Worm (Caenorhabditis elegans): ENCODE results near the gene M05D6.2.
A peak's percentile ranks its signal among the peaks of the same experiment; 100 is the strongest.

M05D6.2 gene

DNA sequence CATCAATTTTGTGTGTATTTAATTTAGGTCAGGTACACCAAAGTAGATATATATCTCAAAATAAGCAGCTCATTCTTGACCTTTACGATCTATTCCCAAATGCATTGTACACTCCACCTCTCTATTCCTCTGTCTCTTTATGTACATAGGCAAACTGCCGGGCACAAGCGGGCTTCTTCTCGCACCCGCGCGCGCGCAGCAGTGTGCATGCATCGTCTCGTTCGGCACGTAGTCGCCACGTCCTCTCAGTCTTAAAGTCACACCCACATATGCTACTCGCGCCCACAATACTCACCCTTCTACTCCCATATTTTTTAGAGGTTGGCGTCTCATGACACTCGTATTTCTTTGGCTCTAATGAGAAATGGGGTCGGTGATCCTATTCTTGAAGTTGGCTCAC lies 16.5 kb upstream of the M05D6.2 start:
- TF ChIP-seq pha-4 (tag; optimal IDR thresholded peaks at IDR 0.05) (peak; percentile 60), sptf-1 (tag; optimal IDR thresholded peaks at IDR 0.05) (no peak), nhr-76 (tag; optimal IDR thresholded peaks at IDR 0.05) (no peak), hlh-1 (tag; optimal IDR thresholded peaks at IDR 0.05) (no peak), sem-2 (GFP tag; optimal IDR thresholded peaks at IDR 0.05) (no peak)

DNA sequence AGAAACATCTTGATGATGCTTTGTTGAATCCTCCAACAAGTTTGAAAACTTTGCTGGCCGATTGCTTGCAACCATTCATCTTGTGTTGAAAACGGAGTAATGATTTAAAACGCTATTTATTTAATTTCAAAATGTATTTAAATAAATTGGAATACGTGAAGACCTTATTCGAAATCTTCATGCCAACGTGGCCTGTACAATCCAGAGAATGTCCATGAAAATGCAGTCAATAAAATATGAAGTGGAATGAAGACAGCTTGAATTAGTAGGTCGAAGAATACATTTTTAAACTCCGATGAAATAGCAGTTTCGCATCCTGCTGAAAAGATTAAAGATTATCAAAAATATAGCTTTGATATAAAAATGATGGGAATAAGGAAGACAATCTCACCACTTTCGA lies 13.4 kb upstream of the M05D6.2 start, which contains the start of gene F22B5.5:
TSS of gene F22B5.5 (minus strand) at position 101 of the 400 bp plus-strand sequence.
- TF ChIP-seq cnd-1 (tag; optimal IDR thresholded peaks at IDR 0.05) = no peak
- TF ChIP-seq drap-1 (GFP tag; optimal IDR thresholded peaks at IDR 0.05) = no peak

DNA sequence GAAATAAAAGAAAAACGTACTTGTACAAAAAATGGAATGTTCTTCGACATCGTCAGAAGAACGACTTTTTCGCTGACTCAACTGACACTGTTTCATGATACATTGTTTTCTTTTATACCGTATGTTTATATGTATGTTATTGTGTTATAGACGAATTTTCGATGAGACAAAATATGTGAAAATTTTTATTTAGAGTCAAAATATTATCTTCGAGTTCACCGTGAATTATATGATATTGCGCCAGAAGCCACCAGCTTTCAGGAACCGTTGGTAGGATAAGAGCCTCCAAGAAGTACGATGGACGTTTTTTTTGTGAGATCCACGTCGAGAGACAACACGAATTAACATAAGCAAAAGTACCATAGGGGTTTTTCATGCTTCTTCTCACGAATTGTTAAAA lies 11.8 kb upstream of the M05D6.2 start, which contains the start of gene F22B5.6:
TSS of gene F22B5.6 (minus strand) at position 101 of the 400 bp plus-strand sequence.
- TF ChIP-seq tbx-8 (GFP tag; optimal IDR thresholded peaks at IDR 0.05) = no peak
- no peak for TF ChIP-seq sem-2 (GFP tag; optimal IDR thresholded peaks at IDR 0.05)
- no peak for TF ChIP-seq nhr-76 (tag; optimal IDR thresholded peaks at IDR 0.05)
- no peak for TF ChIP-seq pha-4 (tag; optimal IDR thresholded peaks at IDR 0.05)
- TF ChIP-seq hlh-1 (tag; optimal IDR thresholded peaks at IDR 0.05) = no peak
- TF ChIP-seq lsy-2 (tag; optimal IDR thresholded peaks at IDR 0.05) = no peak
- no peak for TF ChIP-seq ceh-43 (GFP tag; optimal IDR thresholded peaks at IDR 0.05)
- no peak for TF ChIP-seq unc-39 (tag; optimal IDR thresholded peaks at IDR 0.05)
- no peak for TF ChIP-seq nhr-237 (tag; optimal IDR thresholded peaks at IDR 0.05)

DNA sequence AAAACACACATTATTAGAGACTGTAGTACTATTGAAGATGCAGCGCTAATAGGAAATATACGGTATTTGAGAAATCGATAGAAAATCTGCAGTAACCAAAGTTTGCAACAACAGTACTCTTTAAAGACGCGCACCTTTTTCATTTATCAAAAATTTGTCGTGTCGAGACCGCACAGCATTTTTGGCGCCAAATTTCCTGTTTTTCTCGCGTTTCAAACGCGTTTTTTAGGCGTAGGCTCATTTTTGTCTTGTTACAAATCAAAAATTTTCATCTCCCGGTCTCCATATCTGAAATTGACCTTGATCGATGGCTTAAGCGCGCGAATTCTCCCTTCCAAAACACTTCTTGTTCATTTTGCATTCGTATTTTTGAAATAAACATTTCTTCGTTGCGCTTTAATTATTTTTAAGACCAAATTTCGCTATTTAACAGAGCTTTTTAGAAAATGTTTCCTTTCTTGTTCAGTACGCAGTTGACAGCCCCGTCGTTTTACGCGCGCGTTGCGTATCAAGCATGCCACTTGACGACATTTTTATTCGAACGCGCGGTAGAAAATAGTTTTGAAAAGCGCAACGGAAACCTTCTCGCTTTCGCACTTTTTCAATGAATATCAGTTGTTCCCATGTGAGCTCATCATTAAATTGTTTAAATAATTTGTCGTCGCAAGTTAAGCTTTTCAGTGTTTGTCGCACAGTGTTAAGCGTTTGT lies 11.1 kb upstream of the M05D6.2 start:
- TF ChIP-seq nhr-2 (tag; optimal IDR thresholded peaks at IDR 0.05) = no peak
- no peak for TF ChIP-seq lin-32 (GFP tag; optimal IDR thresholded peaks at IDR 0.05)
- no peak for TF ChIP-seq blmp-1 (tag; optimal IDR thresholded peaks at IDR 0.05)
- TF ChIP-seq pha-4 (tag; optimal IDR thresholded peaks at IDR 0.05) = no peak
- peak; percentile 0 for TF ChIP-seq lin-13 (tag; optimal IDR thresholded peaks at IDR 0.05)
- no peak for TF ChIP-seq mls-2 (tag; optimal IDR thresholded peaks at IDR 0.05)
- TF ChIP-seq ceh-43 (GFP tag; optimal IDR thresholded peaks at IDR 0.05) = no peak
- TF ChIP-seq hlh-1 (tag; optimal IDR thresholded peaks at IDR 0.05) = peak; percentile 1

DNA sequence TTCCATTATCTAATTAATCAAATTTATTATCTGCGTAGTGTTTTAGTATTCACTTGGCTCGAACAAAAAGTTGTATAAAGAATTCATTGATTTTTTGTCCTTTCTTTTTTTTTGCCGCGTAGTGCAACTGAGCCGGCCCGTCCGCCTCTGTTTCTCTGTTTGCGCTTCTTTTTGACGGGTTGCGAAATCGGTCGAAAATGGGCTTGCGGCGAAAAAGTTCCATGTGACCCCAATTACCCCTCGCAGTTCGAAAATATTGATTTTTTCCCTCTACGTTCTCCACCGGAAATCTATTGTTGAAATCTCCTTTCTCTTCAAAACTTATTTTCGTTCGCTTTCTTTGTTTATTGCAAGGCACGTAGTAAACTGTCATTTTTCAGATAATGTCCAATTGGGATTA lies 10.5 kb upstream of the M05D6.2 start, which contains the start of gene zyg-9:
TSS of gene zyg-9 (plus strand) at position 381 of the 400 bp plus-strand sequence.
- TF ChIP-seq zip-8 (tag; optimal IDR thresholded peaks at IDR 0.05) = no peak
- TF ChIP-seq ceh-39 (tag; optimal IDR thresholded peaks at IDR 0.05) = no peak
- no peak for TF ChIP-seq bed-3 (GFP tag; optimal IDR thresholded peaks at IDR 0.05)
- TF ChIP-seq nhr-28 (tag; optimal IDR thresholded peaks at IDR 0.05) = no peak
- TF ChIP-seq mls-2 (tag; optimal IDR thresholded peaks at IDR 0.05) = no peak
- no peak for TF ChIP-seq flh-1 (GFP tag; optimal IDR thresholded peaks at IDR 0.05)
- TF ChIP-seq mab-5 (tag; optimal IDR thresholded peaks at IDR 0.05) = no peak
- no peak for TF ChIP-seq sem-2 (GFP tag; optimal IDR thresholded peaks at IDR 0.05)
- no peak for TF ChIP-seq unc-120 (tag; optimal IDR thresholded peaks at IDR 0.05; ENCODE audit: poor library complexity, severe bottlenecking)
- no peak for TF ChIP-seq ztf-11 (tag; optimal IDR thresholded peaks at IDR 0.05)
- TF ChIP-seq unc-39 (tag; optimal IDR thresholded peaks at IDR 0.05) = no peak
- no peak for TF ChIP-seq blmp-1 (tag; optimal IDR thresholded peaks at IDR 0.05)
- TF ChIP-seq ceh-43 (GFP tag; optimal IDR thresholded peaks at IDR 0.05) = no peak
- no peak for TF ChIP-seq mep-1 (tag; optimal IDR thresholded peaks at IDR 0.05)
- TF ChIP-seq drap-1 (GFP tag; optimal IDR thresholded peaks at IDR 0.05) = no peak
- TF ChIP-seq elt-3 (tag; optimal IDR thresholded peaks at IDR 0.05) = no peak
- TF ChIP-seq nhr-237 (tag; optimal IDR thresholded peaks at IDR 0.05) = no peak

DNA sequence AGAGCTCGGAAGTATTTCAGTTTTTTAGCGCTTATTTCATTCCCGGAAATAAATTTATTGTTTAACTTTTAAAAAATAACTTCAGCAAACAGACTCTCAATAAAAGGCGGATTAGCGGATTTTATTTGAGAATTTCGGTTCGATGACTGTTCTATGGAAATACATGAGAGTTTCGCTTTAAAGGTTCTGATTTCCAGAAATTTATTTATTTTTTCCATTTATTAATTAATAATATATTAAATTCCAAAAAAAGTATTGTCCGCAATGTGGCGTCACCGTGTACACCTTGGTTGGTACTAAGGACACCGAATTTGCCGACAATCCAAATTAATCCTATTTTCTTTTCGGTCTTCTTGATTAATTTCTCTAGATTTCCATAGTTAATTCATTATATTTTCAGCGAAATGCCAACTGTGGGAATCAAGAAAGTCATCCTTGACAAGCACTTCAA lies 3.4 kb upstream of the M05D6.2 start, which contains the start of gene fars-3:
TSS of gene fars-3 (plus strand) at position 401 of the 451 bp plus-strand sequence.
- TF ChIP-seq tbx-8 (GFP tag; optimal IDR thresholded peaks at IDR 0.05) = no peak
- TF ChIP-seq sptf-1 (tag; optimal IDR thresholded peaks at IDR 0.05) = no peak
- no peak for TF ChIP-seq drap-1 (GFP tag; optimal IDR thresholded peaks at IDR 0.05)
- no peak for TF ChIP-seq unc-62 (GFP tag; optimal IDR thresholded peaks at IDR 0.05)
- no peak for TF ChIP-seq blmp-1 (tag; optimal IDR thresholded peaks at IDR 0.05)
- no peak for TF ChIP-seq lin-13 (tag; optimal IDR thresholded peaks at IDR 0.05)
- no peak for TF ChIP-seq mep-1 (tag; optimal IDR thresholded peaks at IDR 0.05)
- peak; percentile 93 for TF ChIP-seq unc-120 (tag; optimal IDR thresholded peaks at IDR 0.05; ENCODE audit: poor library complexity, severe bottlenecking)
- TF ChIP-seq nhr-2 (tag; optimal IDR thresholded peaks at IDR 0.05) = no peak
- TF ChIP-seq lsy-2 (tag; optimal IDR thresholded peaks at IDR 0.05) = peak; percentile 24
- TF ChIP-seq zip-8 (tag; optimal IDR thresholded peaks at IDR 0.05) = no peak
- TF ChIP-seq ceh-83 (GFP tag; optimal IDR thresholded peaks at IDR 0.05) = no peak
- TF ChIP-seq M03D4.4 (tag; optimal IDR thresholded peaks at IDR 0.05) = no peak
- peak; percentile 93 for TF ChIP-seq ces-1 (GFP tag; optimal IDR thresholded peaks at IDR 0.05)
- peak; percentile 47 for TF ChIP-seq pha-4 (tag; optimal IDR thresholded peaks at IDR 0.05)
